Fruit fly (Drosophila melanogaster) whole organism, larva: Measurements from ENCODE around the gene CG8034.
A peak's percentile ranks its signal among the peaks of the same experiment; 100 is the strongest.

ENCODE experiments used
- noc ChIP-seq: fragments of 200-800 bp; sonication (Bioruptor generic); optimal IDR thresholded peaks from 3 replicates; lab custom pipeline; 2019; ENCODE audit warnings: missing biosample characterization, mild to moderate bottlenecking, missing genetic modification characterization, moderate library complexity

Gene CG8034

dm6 chrX:19314283-19315178, 16.6 kb upstream of the CG8034 start:
- no peak for TF ChIP-seq noc (tag; lab: Kevin White, UChicago)

dm6 chrX:19309648-19310047, 11.7 kb upstream of the CG8034 start:
- no peak for TF ChIP-seq noc (tag; lab: Kevin White, UChicago)

- TF ChIP-seq noc (tag; lab: Kevin White, UChicago) = peak; percentile 67
Measured at dm6 chrX:19307810-19308456, 10.0 kb upstream of the CG8034 start, which contains the start of gene CG8051. Gene CG8051 (minus strand): TSS chrX:19307925.

dm6 chrX:19306531-19306930, 8.6 kb upstream of the CG8034 start:
- peak; percentile 52 for TF ChIP-seq noc (tag; lab: Kevin White, UChicago)

dm6 chrX:19305172-19305571, 7.2 kb upstream of the CG8034 start:
- no peak for TF ChIP-seq noc (tag; lab: Kevin White, UChicago)

- TF ChIP-seq noc (tag; lab: Kevin White, UChicago) = no peak
Measured at dm6 chrX:19299367-19299766, 1.4 kb upstream of the CG8034 start.

- no peak for TF ChIP-seq noc (tag; lab: Kevin White, UChicago)
Measured at dm6 chrX:19298785-19299114, 788 bp upstream of the CG8034 start.

- TF ChIP-seq noc (tag; lab: Kevin White, UChicago) = no peak
Measured at dm6 chrX:19295831-19296423, 2.0 kb downstream of the CG8034 start.

dm6 chrX:19294953-19295352, 3.0 kb downstream of the CG8034 start:
- no peak for TF ChIP-seq noc (tag; lab: Kevin White, UChicago)

- TF ChIP-seq noc (tag; lab: Kevin White, UChicago) = peak; percentile 29
Measured at dm6 chrX:19294030-19294429, 3.9 kb downstream of the CG8034 start.

- no peak for TF ChIP-seq noc (tag; lab: Kevin White, UChicago)
Measured at dm6 chrX:19293320-19293719, 4.6 kb downstream of the CG8034 start.

- peak; percentile 76 for TF ChIP-seq noc (tag; lab: Kevin White, UChicago)
Measured at dm6 chrX:19291780-19292605, 6.0 kb downstream of the CG8034 start.

dm6 chrX:19289318-19289970, 8.5 kb downstream of the CG8034 start:
- peak; percentile 62 for TF ChIP-seq noc (tag; lab: Kevin White, UChicago)

dm6 chrX:19287784-19288183, 10.2 kb downstream of the CG8034 start:
- no peak for TF ChIP-seq noc (tag; lab: Kevin White, UChicago)

- peak; percentile 3 for TF ChIP-seq noc (tag; lab: Kevin White, UChicago)
Measured at dm6 chrX:19286235-19286634, 11.7 kb downstream of the CG8034 start.
